Fruit fly (Drosophila melanogaster): Measurements from ENCODE around the gene CG14841.

Gene CG14841

DNA sequence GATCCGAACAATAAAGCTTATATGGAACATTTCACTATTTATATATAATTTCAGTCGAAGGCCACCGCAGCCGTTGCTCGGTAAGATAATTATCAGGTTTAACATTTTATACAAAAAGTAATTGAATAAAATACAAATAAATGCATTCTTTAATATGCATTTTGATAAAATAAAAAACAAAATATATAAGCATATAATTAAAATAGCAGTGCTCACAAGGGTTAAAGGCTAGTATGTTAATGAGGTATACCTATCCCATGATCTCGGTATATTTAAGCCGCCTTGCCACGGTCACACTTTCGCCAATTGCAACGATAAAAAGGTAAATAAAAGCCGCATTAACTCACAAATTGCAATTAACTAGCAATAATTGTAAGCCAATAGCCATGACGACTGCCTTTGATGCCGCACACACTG is 46.6 kb upstream of the CG14841 start, which contains the start of gene Polr2I (continued):
- peak; percentile 6 for TF ChIP-seq Lhr (GFP tag; optimal IDR thresholded peaks at IDR 0.05)
- peak; percentile 21 for TF ChIP-seq CG10431 (GFP tag; optimal IDR thresholded peaks at IDR 0.05)
- peak; percentile 59 for TF ChIP-seq CG31441 (GFP tag; IDR thresholded peaks at IDR 0.05)
- TF ChIP-seq MBD-R2 (GFP tag; IDR thresholded peaks at IDR 0.05), result peak; percentile 73
- no peak for TF ChIP-seq CG4854 (GFP tag; optimal IDR thresholded peaks at IDR 0.05)
- TF ChIP-seq Meics (GFP tag; optimal IDR thresholded peaks at IDR 0.05), result peak; percentile 25
- TF ChIP-seq CG10979 (tag; optimal IDR thresholded peaks at IDR 0.05), result peak; percentile 13
- peak; percentile 22 for TF ChIP-seq Oli (tag; optimal IDR thresholded peaks at IDR 0.05)
- peak; percentile 34 for TF ChIP-seq Nf-YC (tag; optimal IDR thresholded peaks at IDR 0.05)
- peak; percentile 16 for TF ChIP-seq CG1233 (GFP tag; optimal IDR thresholded peaks at IDR 0.05)
- TF ChIP-seq shn (GFP tag; optimal IDR thresholded peaks at IDR 0.05), result no peak
- peak; percentile 34 for TF ChIP-seq sug (tag; optimal IDR thresholded peaks at IDR 0.05)
- TF ChIP-seq CG8388 (GFP tag; optimal IDR thresholded peaks at IDR 0.05), result peak; percentile 18
- peak; percentile 29 for TF ChIP-seq CG3995 (GFP tag; optimal IDR thresholded peaks at IDR 0.05)
- TF ChIP-seq CG18262 (tag; optimal IDR thresholded peaks at IDR 0.05), result peak; percentile 50
- TF ChIP-seq dpn (GFP tag; optimal IDR thresholded peaks at IDR 0.05), result peak in 1 of 2 experiments; percentile 10
- TF ChIP-seq unpg (GFP tag; optimal IDR thresholded peaks at IDR 0.05), result peak; percentile 17
- TF ChIP-seq nmo (GFP tag; optimal IDR thresholded peaks at IDR 0.05), result peak; percentile 72
- no peak for TF ChIP-seq chif (GFP tag; optimal IDR thresholded peaks at IDR 0.05)
- TF ChIP-seq tin (GFP tag; optimal IDR thresholded peaks at IDR 0.05), result peak; percentile 25
- peak; percentile 28; the same call in 1 of the 2 replicates for TF ChIP-seq Atf6 (GFP tag; IDR thresholded peaks at IDR 0.05)
- peak; percentile 12 for TF ChIP-seq trem (tag; optimal IDR thresholded peaks at IDR 0.05)

dm6 chr3R:14307972-14308673 is 45.9 kb upstream of the CG14841 start:
- TF ChIP-seq Dek (tag; optimal IDR thresholded peaks at IDR 0.05), result peak; percentile 39
- TF ChIP-seq CG8478 (optimal IDR thresholded peaks at IDR 0.05), result peak; percentile 26
- no peak for TF ChIP-seq Hr51 (GFP tag; optimal IDR thresholded peaks at IDR 0.05)
- TF ChIP-seq CG17612 (GFP tag; IDR thresholded peaks at IDR 0.05), result peak; percentile 45
- 0 out of 2 replicates have a peak, but pooled peaks have one; percentile 36 for TF ChIP-seq CG42726 (GFP tag; IDR thresholded peaks at IDR 0.05; ENCODE audit: partially characterized antibody)
- TF ChIP-seq NK7.1 (GFP tag; optimal IDR thresholded peaks at IDR 0.05), result peak; percentile 27
- no peak for TF ChIP-seq CG2202 (tag; optimal IDR thresholded peaks at IDR 0.05)
- TF ChIP-seq mld (GFP tag; IDR thresholded peaks at IDR 0.05; ENCODE audit: partially characterized antibody), result 0 out of 3 replicates have a peak, but pooled peaks have one; percentile 25
- peak; percentile 63 for TF ChIP-seq Abd-B (GFP tag; optimal IDR thresholded peaks at IDR 0.05)
- TF ChIP-seq ftz-f1 (GFP tag; optimal IDR thresholded peaks at IDR 0.05), result peak; percentile 95
- TF ChIP-seq HLH4C (GFP tag; IDR thresholded peaks at IDR 0.05; ENCODE audit: partially characterized antibody), result 0 out of 3 replicates have a peak, but pooled peaks have one; percentile 25
- peak; percentile 21 for TF ChIP-seq Dp (GFP tag; optimal IDR thresholded peaks at IDR 0.05)
- TF ChIP-seq CG7987 (GFP tag; optimal IDR thresholded peaks at IDR 0.05), result peak; percentile 10
- TF ChIP-seq onecut (GFP tag; IDR thresholded peaks at IDR 0.05), result peak; percentile 87
- peak; percentile 56 for TF ChIP-seq cg (GFP tag; optimal IDR thresholded peaks at IDR 0.05)
- no peak for TF ChIP-seq CG8359 (GFP tag; optimal IDR thresholded peaks at IDR 0.05; ENCODE audit: borderline replicate concordance)
- TF ChIP-seq bsh (GFP tag; optimal IDR thresholded peaks at IDR 0.05), result peak in 1 of 2 experiments; percentile 5
- peak; percentile 36; the same call in 1 of the 3 replicates for TF ChIP-seq ci (GFP tag; IDR thresholded peaks at IDR 0.05)
- peak; percentile 8 for TF ChIP-seq CHES-1-like (GFP tag; optimal IDR thresholded peaks at IDR 0.05)
- peak; percentile 42 for TF ChIP-seq CTCF (GFP tag; optimal IDR thresholded peaks at IDR 0.05)
- TF ChIP-seq HmgZ (tag; optimal IDR thresholded peaks at IDR 0.05), result peak; percentile 56
- TF ChIP-seq Tbp (GFP tag; optimal IDR thresholded peaks at IDR 0.05), result no peak
- TF ChIP-seq CG34376 (GFP tag; optimal IDR thresholded peaks at IDR 0.05), result peak; percentile 12
- TF ChIP-seq chinmo (GFP tag; IDR thresholded peaks at IDR 0.05; ENCODE audit: partially characterized antibody), result 0 out of 4 replicates have a peak, but pooled peaks have one; percentile 72
- TF ChIP-seq CG4854 (GFP tag; optimal IDR thresholded peaks at IDR 0.05), result no peak
- TF ChIP-seq CG1832 (GFP tag; optimal IDR thresholded peaks at IDR 0.05), result peak; percentile 65
- TF ChIP-seq CG4617 (GFP tag; optimal IDR thresholded peaks at IDR 0.05; ENCODE audit: borderline replicate concordance), result peak; percentile 91

Data from whole organism, embryonic.